Worm (Caenorhabditis elegans) whole organism, late embryonic: Measurements from ENCODE around the gene C35B1.9.
"Not testable (repeated sequence)": the region's sequence is repeated elsewhere in the genome, so short reads cannot be mapped to it uniquely, and the experiment has no call there.

ENCODE experiments used
- C38D4.7 ChIP-seq: fragments of 200-800 bp; sonication (Bioruptor generic); optimal IDR thresholded peaks from 2 replicates; lab custom pipeline; 2018; ENCODE audit warnings: mild to moderate bottlenecking, missing genetic modification characterization, moderate library complexity, missing compliant biosample characterization
- F13H6.1 ChIP-seq: sonication (generic microtip); optimal IDR thresholded peaks from 2 replicates; lab custom pipeline; 2016; ENCODE audit warnings: missing genetic modification characterization, missing compliant biosample characterization
- K09A11.1 ChIP-seq: sonication (generic microtip); optimal IDR thresholded peaks from 2 replicates; lab custom pipeline; 2017; ENCODE audit warnings: antibody characterized with exemption, mild to moderate bottlenecking, missing genetic modification characterization, missing compliant biosample characterization; ENCODE audit not compliant: insufficient read depth
- Y22D7AL.16 ChIP-seq: sonication (generic microtip); optimal IDR thresholded peaks from 2 replicates; lab custom pipeline; 2016; ENCODE audit warnings: missing genetic modification characterization, missing compliant biosample characterization
- ahr-1 ChIP-seq: sonication (generic microtip); optimal IDR thresholded peaks from 2 replicates; lab custom pipeline; 2016; ENCODE audit warnings: missing genetic modification characterization, missing compliant biosample characterization
- ceh-19 ChIP-seq: fragments of 200-800 bp; sonication (Bioruptor generic); optimal IDR thresholded peaks from 2 replicates; lab custom pipeline; 2018; ENCODE audit warnings: mild to moderate bottlenecking, missing genetic modification characterization, missing compliant biosample characterization
- ceh-2 ChIP-seq: sonication (generic microtip); optimal IDR thresholded peaks from 2 replicates; lab custom pipeline; 2016; ENCODE audit warnings: missing genotype, missing genetic modification characterization, missing compliant biosample characterization
- ceh-31 ChIP-seq: sonication (generic microtip); optimal IDR thresholded peaks from 2 replicates; lab custom pipeline; 2016; ENCODE audit warnings: missing genetic modification characterization, missing compliant biosample characterization
- ceh-48 ChIP-seq: sonication (generic microtip); optimal IDR thresholded peaks from 2 replicates; lab custom pipeline; 2016; ENCODE audit warnings: missing genetic modification characterization, inconsistent platforms, missing compliant biosample characterization
- ceh-6 ChIP-seq: fragments of 200-800 bp; sonication (Bioruptor generic); optimal IDR thresholded peaks from 2 replicates; lab custom pipeline; 2018; ENCODE audit warnings: mild to moderate bottlenecking, missing genetic modification characterization, missing compliant biosample characterization
- che-1 ChIP-seq: sonication (generic microtip); optimal IDR thresholded peaks from 2 replicates; lab custom pipeline; 2016; ENCODE audit warnings: mild to moderate bottlenecking, missing genetic modification characterization, missing compliant biosample characterization
- elt-4 ChIP-seq: sonication (generic microtip); optimal IDR thresholded peaks from 2 replicates; lab custom pipeline; 2016; ENCODE audit warnings: missing genetic modification characterization, missing compliant biosample characterization
- eyg-1 ChIP-seq: sonication (generic microtip); optimal IDR thresholded peaks from 2 replicates; lab custom pipeline; 2016; ENCODE audit warnings: missing genotype, missing genetic modification characterization, missing compliant biosample characterization
- fax-1 ChIP-seq: sonication (generic microtip); optimal IDR thresholded peaks from 2 replicates; lab custom pipeline; 2016; ENCODE audit warnings: missing genotype, missing genetic modification characterization, missing compliant biosample characterization
- fkh-6 ChIP-seq: sonication (generic microtip); optimal IDR thresholded peaks from 2 replicates; lab custom pipeline; 2016; ENCODE audit warnings: missing genetic modification characterization, missing compliant biosample characterization
- gmeb-2 ChIP-seq: sonication (generic microtip); optimal IDR thresholded peaks from 2 replicates; lab custom pipeline; 2016; ENCODE audit warnings: missing genetic modification characterization, inconsistent platforms, missing compliant biosample characterization
- hlh-13 ChIP-seq: fragments of 200-800 bp; sonication (Bioruptor generic); optimal IDR thresholded peaks from 2 replicates; lab custom pipeline; 2018; ENCODE audit warnings: mild to moderate bottlenecking, missing genetic modification characterization, missing compliant biosample characterization
- hlh-15 ChIP-seq: sonication (generic microtip); optimal IDR thresholded peaks from 2 replicates; lab custom pipeline; 2016; ENCODE audit warnings: missing genetic modification characterization, missing compliant biosample characterization
- hlh-30 ChIP-seq: sonication (generic microtip); optimal IDR thresholded peaks from 2 replicates; lab custom pipeline; 2017; ENCODE audit warnings: antibody characterized with exemption, missing genetic modification characterization, missing compliant biosample characterization; ENCODE audit not compliant: insufficient read depth
- hlh-8 ChIP-seq: sonication (generic microtip); optimal IDR thresholded peaks from 2 replicates; lab custom pipeline; 2016; ENCODE audit warnings: missing genotype, missing genetic modification characterization, missing compliant biosample characterization
- lin-11 ChIP-seq: fragments of 200-800 bp; sonication (Bioruptor generic); optimal IDR thresholded peaks from 2 replicates; lab custom pipeline; 2018; ENCODE audit warnings: mild to moderate bottlenecking, missing genetic modification characterization, missing compliant biosample characterization
- nhr-11 ChIP-seq: fragments of 150-350 bp; optimal IDR thresholded peaks from 2 replicates; lab custom pipeline; 2014; ENCODE audit warnings: missing biosample characterization, missing genetic modification characterization
- pag-3 ChIP-seq: sonication (generic microtip); optimal IDR thresholded peaks from 2 replicates; lab custom pipeline; 2016; ENCODE audit warnings: missing compliant biosample characterization, missing genetic modification characterization, borderline replicate concordance
- pha-2 ChIP-seq: sonication (generic microtip); optimal IDR thresholded peaks from 2 replicates; lab custom pipeline; 2017; ENCODE audit warnings: mild to moderate bottlenecking, missing genetic modification characterization, missing compliant biosample characterization
- pros-1 ChIP-seq: fragments of 150-350 bp; optimal IDR thresholded peaks from 2 replicates; lab custom pipeline; 2014; ENCODE audit warnings: missing biosample characterization, missing genetic modification reagents, missing genetic modification characterization
- ref-2 ChIP-seq: sonication (generic microtip); optimal IDR thresholded peaks from 2 replicates; lab custom pipeline; 2016; ENCODE audit warnings: missing genetic modification characterization, missing compliant biosample characterization
- sox-4 ChIP-seq: sonication (generic microtip); optimal IDR thresholded peaks from 2 replicates; lab custom pipeline; 2017; ENCODE audit warnings: mild to moderate bottlenecking, missing genetic modification characterization, inconsistent platforms, missing compliant biosample characterization
- syd-9 ChIP-seq: sonication (generic microtip); optimal IDR thresholded peaks from 2 replicates; lab custom pipeline; 2016; ENCODE audit warnings: mild to moderate bottlenecking, missing genetic modification characterization, moderate library complexity, missing compliant biosample characterization
- tbx-2 ChIP-seq: sonication (generic microtip); optimal IDR thresholded peaks from 2 replicates; lab custom pipeline; 2016; ENCODE audit warnings: missing genetic modification characterization, missing compliant biosample characterization
- tbx-7 ChIP-seq: sonication (generic microtip); optimal IDR thresholded peaks from 2 replicates; lab custom pipeline; 2016; ENCODE audit warnings: missing genotype, missing genetic modification characterization, missing compliant biosample characterization
- ttx-3 ChIP-seq: sonication (generic microtip); optimal IDR thresholded peaks from 2 replicates; lab custom pipeline; 2016; ENCODE audit warnings: missing genetic modification reagents, missing genetic modification characterization, missing compliant biosample characterization
- unc-3 ChIP-seq, 2 experiments: fragments of 200-800 bp in 1 of 2; sonication (Bioruptor generic) in 1 of 2; sonication (generic microtip) in 1 of 2; conservative IDR thresholded peaks in 1 of 2; optimal IDR thresholded peaks in 1 of 2; 2 replicates each; pipeline versions ENCODE4 v1.3.6 to Lab custom; 2016 to 2022; ENCODE audit warnings: missing compliant biosample characterization in 2 of 2, missing genetic modification characterization in 2 of 2, missing genetic modification reagents in 1 of 2
- unc-55 ChIP-seq: sonication (generic microtip); optimal IDR thresholded peaks from 2 replicates; lab custom pipeline; 2017; ENCODE audit warnings: missing biosample characterization, missing genetic modification reagents, missing genetic modification characterization
- unc-86 ChIP-seq: sonication (generic microtip); optimal IDR thresholded peaks from 2 replicates; lab custom pipeline; 2016; ENCODE audit warnings: missing genetic modification characterization, missing compliant biosample characterization

The C35B1.9 gene

DNA sequence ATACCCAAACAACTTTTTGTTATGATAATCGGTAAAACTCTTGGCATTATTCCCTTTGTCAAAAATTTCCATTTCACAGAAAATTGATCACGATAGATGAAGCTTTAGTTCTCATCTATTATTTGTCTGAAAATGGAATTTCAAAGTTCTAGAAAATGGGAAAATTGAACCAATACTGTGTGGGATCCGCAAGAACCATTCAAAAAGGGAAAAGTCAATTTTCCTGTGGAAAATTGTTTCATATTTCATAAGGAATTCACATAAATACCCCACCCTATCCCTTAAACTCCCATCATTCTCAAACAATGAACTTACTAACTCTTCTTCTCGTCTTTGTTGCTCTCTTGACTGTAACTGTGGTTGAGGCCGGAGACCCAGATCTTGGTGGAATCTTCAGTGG lies at the start of gene C35B1.9, which contains the start of gene C35B1.3:
Gene C35B1.9 (minus strand): TSS at position 101 of the 400 bp plus-strand sequence.
Gene C35B1.3 (plus strand): TSS at position 306 of the 400 bp plus-strand sequence.
- TF ChIP-seq tbx-7 (tag; lab: Kevin White, UChicago) (no peak), ttx-3 (no peak), Y22D7AL.16 (no peak), unc-55 (GFP tag; lab: Kevin White, UChicago) (no peak), eyg-1 (tag; lab: Kevin White, UChicago) (no peak), unc-3 (GFP tag; conservative IDR thresholded peaks at IDR 0.05; lab: Robert Waterston, UW) (no peak), unc-3 (tag; optimal IDR thresholded peaks at IDR 0.05; lab: Kevin White, UChicago) (no peak), fax-1 (tag; lab: Kevin White, UChicago) (no peak), ceh-48 (tag; lab: Kevin White, UChicago) (no peak), C38D4.7 (GFP tag; lab: Kevin White, UChicago) (no peak), syd-9 (tag; lab: Kevin White, UChicago) (no peak), sox-4 (tag; lab: Kevin White, UChicago) (no peak), fkh-6 (no peak), F13H6.1 (no peak), hlh-15 (tag; lab: Kevin White, UChicago) (no peak), pag-3 (tag; lab: Kevin White, UChicago) (no peak)

DNA sequence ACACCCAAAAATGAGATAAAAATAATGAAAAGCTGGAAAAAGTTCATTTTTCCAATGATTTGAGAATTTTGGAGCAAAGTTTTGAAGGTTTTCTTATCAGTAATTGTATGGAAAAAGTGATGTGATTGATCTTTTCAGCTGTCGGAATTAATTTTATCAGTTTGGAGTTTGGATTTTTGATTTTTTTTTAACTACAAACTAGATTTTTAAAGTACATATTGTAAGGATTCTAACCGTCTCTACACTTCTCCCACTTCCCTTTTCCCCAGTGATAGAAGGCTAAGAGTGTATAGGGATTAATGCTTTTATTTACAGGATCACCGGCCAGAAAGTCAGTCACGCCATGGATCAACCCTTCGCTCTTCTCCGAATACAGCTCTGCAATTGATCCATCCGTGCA lies 44.9 kb upstream of the C35B1.9 start, which contains the start of gene F49F1.7:
Gene F49F1.7 (minus strand): TSS at position 101 of the 400 bp plus-strand sequence.
- TF ChIP-seq hlh-8 (tag; lab: Kevin White, UChicago); gmeb-2; C38D4.7 (GFP tag; lab: Kevin White, UChicago): not testable (repeated sequence)
- TF ChIP-seq, all 69 proteins: peak for 0; not testable (repeated sequence) for 69

- TF ChIP-seq syd-9 (tag; lab: Kevin White, UChicago), result no peak
- TF ChIP-seq tbx-2 (tag; lab: Kevin White, UChicago), result no peak
- TF ChIP-seq F13H6.1, result no peak
- TF ChIP-seq ceh-31 (tag; lab: Kevin White, UChicago), result no peak
- no peak for TF ChIP-seq ceh-2 (tag; lab: Kevin White, UChicago)
- no peak for TF ChIP-seq ceh-48 (tag; lab: Kevin White, UChicago)
- TF ChIP-seq elt-4, result no peak
- no peak for TF ChIP-seq unc-86 (tag; lab: Kevin White, UChicago)
- TF ChIP-seq hlh-13, result no peak
- TF ChIP-seq K09A11.1 (tag; lab: Kevin White, UChicago), result no peak
- no peak for TF ChIP-seq che-1
These were observed 42.3 kb upstream of the C35B1.9 start, which contains the start of gene mul-1 for ce11 chrIV:4123083-4123482. mul-1 (minus strand) TSS chrIV:4123166.

- no peak for TF ChIP-seq elt-4
- TF ChIP-seq hlh-13, result no peak
- TF ChIP-seq pha-2 (tag; lab: Kevin White, UChicago), result no peak
These were observed 40.3 kb upstream of the C35B1.9 start for ce11 chrIV:4121055-4121454.

DNA sequence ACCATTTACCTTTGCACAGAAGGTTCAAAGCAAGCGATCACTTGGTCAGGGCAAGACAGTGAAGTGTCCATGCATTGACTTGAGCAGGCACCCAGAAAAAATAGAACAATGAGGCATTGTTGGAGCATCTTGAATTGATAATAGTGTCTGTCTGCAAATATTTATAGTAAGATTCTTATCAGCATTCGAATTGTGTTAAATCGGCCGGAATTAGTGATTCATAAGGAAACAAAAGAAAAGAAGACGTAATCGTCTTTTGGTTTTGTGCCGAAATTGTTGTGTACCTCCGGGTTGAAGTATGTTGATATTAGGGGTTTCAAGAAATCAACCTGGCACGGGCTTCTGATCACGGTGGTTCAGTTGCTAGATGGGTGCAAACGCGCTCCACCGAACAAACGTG lies 39.5 kb upstream of the C35B1.9 start, which contains the start of gene F49F1.5:
Gene F49F1.5 (minus strand): TSS at position 153 of the 400 bp plus-strand sequence.
- TF ChIP-seq Y22D7AL.16 (no peak), pros-1 (no peak), ref-2 (tag; lab: Kevin White, UChicago) (no peak), ahr-1 (no peak), ceh-6 (GFP tag; lab: Kevin White, UChicago) (no peak), nhr-11 (tag; lab: Kevin White, UChicago) (no peak), gmeb-2 (no peak), lin-11 (tag; lab: Kevin White, UChicago) (no peak), hlh-30 (tag; lab: Kevin White, UChicago) (no peak), ceh-19 (GFP tag; lab: Kevin White, UChicago) (no peak), pha-2 (tag; lab: Kevin White, UChicago) (no peak)
